Fruit fly (Drosophila melanogaster) whole organism, wandering third instar larva: Measurements from ENCODE around the gene CG8086.

ENCODE experiments used
- Abd-B ChIP-seq: fragments of >200 bp; optimal IDR thresholded peaks from 2 replicates; lab custom pipeline; 2017; ENCODE audit warnings: missing biosample characterization, missing genetic modification characterization
- CG32264 ChIP-seq: fragments of 200-800 bp; sonication (Bioruptor generic); optimal IDR thresholded peaks from 2 replicates; lab custom pipeline; 2016; ENCODE audit warnings: missing biosample characterization, missing genetic modification characterization
- CG9705 ChIP-seq: fragments of 200-800 bp; sonication (Bioruptor generic); optimal IDR thresholded peaks from 2 replicates; lab custom pipeline; 2018; ENCODE audit warnings: missing biosample characterization, mild to moderate bottlenecking, missing genetic modification characterization
- CrebA ChIP-seq: fragments of 200-800 bp; sonication (Bioruptor generic); optimal IDR thresholded peaks from 2 replicates; lab custom pipeline; 2016; ENCODE audit warnings: missing biosample characterization, mild to moderate bottlenecking, missing genetic modification characterization, borderline replicate concordance
- Dif ChIP-seq: fragments of 200-275, 200-300 bp; sonication (Bioruptor generic); optimal IDR thresholded peaks from 2 replicates; lab custom pipeline; 2018; ENCODE audit warnings: missing biosample characterization, missing genetic modification characterization; ENCODE audit not compliant: partially characterized antibody
- GATAd ChIP-seq: sonication (Bioruptor generic); optimal IDR thresholded peaks from 2 replicates; lab custom pipeline; 2016; ENCODE audit warnings: missing biosample characterization, missing genetic modification characterization
- HLH106 ChIP-seq: fragments of 200-800 bp; optimal IDR thresholded peaks from 3 replicates; lab custom pipeline; 2019; ENCODE audit warnings: missing biosample characterization, mild to moderate bottlenecking, missing genetic modification characterization, moderate library complexity
- Hnf4 ChIP-seq: fragments of 200-800 bp; sonication (Bioruptor generic); optimal IDR thresholded peaks from 2 replicates; lab custom pipeline; 2016; ENCODE audit warnings: missing biosample characterization, mild to moderate bottlenecking, missing genetic modification characterization
- Hr78 ChIP-seq: fragments of >200 bp; optimal IDR thresholded peaks from 2 replicates; lab custom pipeline; 2017; ENCODE audit warnings: missing biosample characterization, missing genetic modification characterization
- Hr83 ChIP-seq: fragments of 200-300 bp; sonication (Bioruptor generic); optimal IDR thresholded peaks from 2 replicates; lab custom pipeline; 2016; ENCODE audit warnings: missing biosample characterization, mild to moderate bottlenecking, missing genetic modification characterization, moderate library complexity; ENCODE audit not compliant: poor library complexity, severe bottlenecking
- Jra ChIP-seq: sonication (Bioruptor generic); optimal IDR thresholded peaks from 2 replicates; lab custom pipeline; 2016; ENCODE audit warnings: missing biosample characterization, missing genetic modification characterization
- Mio ChIP-seq: sonication (Bioruptor generic); optimal IDR thresholded peaks from 2 replicates; lab custom pipeline; 2016; ENCODE audit warnings: missing biosample characterization, missing genetic modification characterization
- Myc ChIP-seq: fragments of >200 bp; optimal IDR thresholded peaks from 2 replicates; lab custom pipeline; 2017
- N ChIP-seq: fragments of >200 bp; optimal IDR thresholded peaks from 2 replicates; lab custom pipeline; 2018; ENCODE audit warnings: missing biosample characterization, missing external identifiers, missing genetic modification characterization
- OdsH ChIP-seq: fragments of 200-800 bp; sonication (Bioruptor generic); optimal IDR thresholded peaks from 2 replicates; lab custom pipeline; 2016; ENCODE audit warnings: missing biosample characterization, mild to moderate bottlenecking, missing genetic modification characterization
- Rel ChIP-seq, 2 experiments: fragments of 200-800 bp; sonication (Bioruptor generic) in 1 of 2; optimal IDR thresholded peaks; 2 replicates in 1 of 2; 3 replicates in 1 of 2; lab custom pipeline; 2016 to 2019; ENCODE audit warnings: mild to moderate bottlenecking in 2 of 2, missing biosample characterization in 2 of 2, missing genetic modification characterization in 2 of 2, moderate library complexity in 1 of 2
- Sp1 ChIP-seq: fragments of 200-800 bp; sonication (Bioruptor generic); optimal IDR thresholded peaks from 3 replicates; lab custom pipeline; 2019; ENCODE audit warnings: missing biosample characterization, mild to moderate bottlenecking, missing genetic modification characterization, moderate library complexity
- Vsx2 ChIP-seq: fragments of 200-300, 225-300 bp; sonication (Bioruptor generic); optimal IDR thresholded peaks from 2 replicates; lab custom pipeline; 2018; ENCODE audit warnings: missing biosample characterization, missing genetic modification characterization; ENCODE audit not compliant: partially characterized antibody
- br ChIP-seq: fragments of 200-800 bp; sonication (Bioruptor generic); optimal IDR thresholded peaks from 2 replicates; lab custom pipeline; 2016; ENCODE audit warnings: missing biosample characterization, missing genetic modification characterization
- brk ChIP-seq: fragments of 200-800 bp; sonication (Bioruptor generic); optimal IDR thresholded peaks from 2 replicates; lab custom pipeline; 2016; ENCODE audit warnings: missing biosample characterization, mild to moderate bottlenecking, missing genetic modification characterization
- dl ChIP-seq, 2 experiments: fragments of 175-275, 200-275 bp in 1 of 2; fragments of 200-275 bp in 1 of 2; sonication (Bioruptor generic); optimal IDR thresholded peaks; lab custom pipeline; 2018; ENCODE audit warnings: mild to moderate bottlenecking in 2 of 2, missing biosample characterization in 2 of 2, missing genetic modification characterization in 2 of 2, moderate library complexity in 2 of 2; ENCODE audit not compliant: partially characterized antibody in 2 of 2, insufficient read depth in 1 of 2
- dmrt93B ChIP-seq: fragments of 200-800 bp; sonication (Bioruptor generic); optimal IDR thresholded peaks from 2 replicates; lab custom pipeline; 2018; ENCODE audit warnings: missing biosample characterization, mild to moderate bottlenecking, missing genetic modification characterization
- dsf ChIP-seq: sonication (Bioruptor generic); optimal IDR thresholded peaks from 2 replicates; lab custom pipeline; 2016; ENCODE audit warnings: missing biosample characterization, missing genetic modification characterization, borderline replicate concordance
- ey ChIP-seq: fragments of 200-800 bp; sonication (Bioruptor generic); optimal IDR thresholded peaks from 2 replicates; lab custom pipeline; 2016; ENCODE audit warnings: missing biosample characterization, missing genetic modification characterization
- foxo ChIP-seq, 2 experiments: fragments of 200-800 bp; sonication (Bioruptor generic); optimal IDR thresholded peaks; 2 replicates in 1 of 2; 3 replicates in 1 of 2; lab custom pipeline; 2016 to 2017; ENCODE audit warnings: missing biosample characterization in 2 of 2, missing genetic modification characterization in 2 of 2
- fru ChIP-seq: fragments of 200-800 bp; sonication (Bioruptor generic); optimal IDR thresholded peaks from 3 replicates; lab custom pipeline; 2016; ENCODE audit warnings: missing biosample characterization, mild to moderate bottlenecking, missing genetic modification characterization
- h ChIP-seq: fragments of 200-800 bp; sonication (Bioruptor generic); optimal IDR thresholded peaks from 3 replicates; lab custom pipeline; 2016; ENCODE audit warnings: missing biosample characterization, mild to moderate bottlenecking, missing genetic modification characterization
- jim ChIP-seq: fragments of 175-275, 200-325 bp; sonication (Bioruptor generic); optimal IDR thresholded peaks from 2 replicates; lab custom pipeline; 2016; ENCODE audit warnings: missing biosample characterization, mild to moderate bottlenecking, missing genetic modification characterization
- lola ChIP-seq: fragments of >200 bp; optimal IDR thresholded peaks from 2 replicates; lab custom pipeline; 2017; ENCODE audit warnings: missing biosample characterization, missing genetic modification characterization
- pan ChIP-seq: fragments of >200 bp; optimal IDR thresholded peaks from 2 replicates; lab custom pipeline; 2017
- psq ChIP-seq: fragments of 200-800 bp; sonication (Bioruptor generic); optimal IDR thresholded peaks from 3 replicates; lab custom pipeline; 2017; ENCODE audit warnings: missing biosample characterization, mild to moderate bottlenecking, missing genetic modification characterization, moderate library complexity
- rgr ChIP-seq: fragments of 200-800 bp; sonication (Bioruptor generic); optimal IDR thresholded peaks from 3 replicates; lab custom pipeline; 2016; ENCODE audit warnings: missing biosample characterization, mild to moderate bottlenecking, missing genetic modification characterization
- sage ChIP-seq: fragments of 200-800 bp; sonication (Bioruptor generic); optimal IDR thresholded peaks from 2 replicates; lab custom pipeline; 2016; ENCODE audit warnings: missing biosample characterization, mild to moderate bottlenecking, missing genetic modification characterization
- sv ChIP-seq: fragments of 200-800 bp; sonication (Bioruptor generic); optimal IDR thresholded peaks from 3 replicates; lab custom pipeline; 2016; ENCODE audit warnings: missing biosample characterization, missing genetic modification characterization
- tai ChIP-seq: sonication (Bioruptor generic); optimal IDR thresholded peaks from 2 replicates; lab custom pipeline; 2016; ENCODE audit warnings: missing biosample characterization, missing genetic modification characterization
- usp ChIP-seq: fragments of >200 bp; optimal IDR thresholded peaks from 2 replicates; lab custom pipeline; 2017; ENCODE audit warnings: missing biosample characterization, missing genetic modification characterization
- woc ChIP-seq: sonication (Bioruptor generic); optimal IDR thresholded peaks from 2 replicates; lab custom pipeline; 2016; ENCODE audit warnings: missing biosample characterization, mild to moderate bottlenecking, missing genetic modification characterization

CG8086 gene

dm6 chr2L:8281872-8282271 is 24.6 kb upstream of the CG8086 start:
- TF ChIP-seq foxo (GFP tag; optimal IDR thresholded peaks at IDR 0.05; lab: Kevin White, UChicago) (no peak), brk (GFP tag; lab: Kevin White, UChicago) (no peak), OdsH (GFP tag; lab: Kevin White, UChicago) (no peak), Mio (no peak), Hnf4 (GFP tag; lab: Kevin White, UChicago) (no peak), tai (no peak), Vsx2 (GFP tag; lab: Kevin White, UChicago) (no peak)

DNA sequence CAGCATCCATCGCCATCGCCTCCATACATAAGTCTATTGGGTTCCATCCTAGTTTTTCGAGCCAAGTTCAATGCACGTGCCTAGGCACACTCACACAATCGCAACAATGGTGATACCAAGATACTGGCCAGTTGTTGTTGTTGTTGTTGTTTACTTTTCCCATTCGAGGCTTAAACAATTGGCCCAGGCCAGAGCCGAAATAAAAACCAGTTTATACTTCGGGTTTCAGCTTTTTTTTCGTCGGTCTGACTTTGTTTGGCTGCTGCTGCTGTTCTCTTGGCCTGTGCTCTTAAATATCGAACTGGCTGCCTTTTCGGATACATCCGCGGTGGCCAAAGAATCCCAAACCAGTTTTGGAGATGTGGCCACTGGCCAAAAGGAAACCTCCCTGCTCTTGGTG is 22.9 kb upstream of the CG8086 start:
- no peak for TF ChIP-seq Hnf4 (GFP tag; lab: Kevin White, UChicago)
- no peak for TF ChIP-seq sv (GFP tag; lab: Kevin White, UChicago)
- peak; percentile 50 for TF ChIP-seq Vsx2 (GFP tag; lab: Kevin White, UChicago)
- TF ChIP-seq fru (GFP tag; lab: Kevin White, UChicago) = no peak
- no peak for TF ChIP-seq sage
- no peak for TF ChIP-seq br (GFP tag; lab: Kevin White, UChicago)
- TF ChIP-seq Dif = peak; percentile 57
- peak; percentile 23 for TF ChIP-seq CrebA (GFP tag; lab: Kevin White, UChicago)
- no peak for TF ChIP-seq brk (GFP tag; lab: Kevin White, UChicago)
- TF ChIP-seq psq = no peak
- TF ChIP-seq lola (GFP tag; lab: Kevin White, UChicago) = no peak
- TF ChIP-seq dmrt93B (GFP tag; lab: Kevin White, UChicago) = no peak
- no peak for TF ChIP-seq Myc (lab: Kevin White, UChicago)
- TF ChIP-seq, all 38 proteins: peak for 3

DNA sequence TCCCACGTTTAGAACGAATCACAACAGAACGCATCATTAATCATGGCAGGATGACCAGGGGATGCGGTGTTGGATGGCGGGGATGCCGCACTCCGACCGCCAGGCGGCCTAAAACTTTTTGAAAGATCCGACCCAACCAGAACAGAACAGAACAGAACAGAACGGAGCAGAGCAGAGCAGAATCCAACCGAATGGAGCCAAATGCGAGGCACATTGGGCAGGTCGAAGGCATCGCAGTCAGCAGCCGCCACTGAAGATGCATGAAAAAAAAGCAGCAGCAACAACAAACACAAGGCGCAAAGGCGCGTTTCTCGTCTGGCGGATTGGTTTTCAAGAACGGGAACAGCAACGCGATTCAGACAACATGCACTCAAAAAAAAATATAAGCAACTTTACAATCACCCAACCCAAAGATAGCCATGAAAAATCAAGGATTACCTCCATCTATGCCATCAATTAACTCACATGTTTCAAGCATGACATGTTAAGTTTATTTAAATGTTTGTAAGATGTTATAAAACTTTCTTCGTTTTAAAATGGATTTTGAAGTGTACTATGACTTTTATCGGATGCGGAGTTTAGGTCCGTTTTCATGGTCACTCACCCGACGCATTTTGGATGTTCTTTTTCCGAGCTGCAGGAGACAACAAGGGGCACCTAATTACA is 22.2 kb upstream of the CG8086 start:
- no peak for TF ChIP-seq pan (lab: Kevin White, UChicago)
- peak; percentile 89 to 97 for TF ChIP-seq foxo (GFP tag; optimal IDR thresholded peaks at IDR 0.05; lab: Kevin White, UChicago)
- TF ChIP-seq N (GFP tag; lab: Kevin White, UChicago) = no peak
- TF ChIP-seq CG32264 (GFP tag; lab: Kevin White, UChicago) = peak; percentile 95
- peak; percentile 86 for TF ChIP-seq dmrt93B (GFP tag; lab: Kevin White, UChicago)
- TF ChIP-seq jim (GFP tag; lab: Kevin White, UChicago) = no peak
- peak; percentile 97 for TF ChIP-seq ey (GFP tag; lab: Kevin White, UChicago)
- no peak for TF ChIP-seq Myc (lab: Kevin White, UChicago)
- no peak for TF ChIP-seq dl (GFP tag; optimal IDR thresholded peaks at IDR 0.05; lab: Kevin White, UChicago; ENCODE audit: insufficient read depth in 1 of 2, partially characterized antibody in 2 of 2)
- peak; percentile 45 for TF ChIP-seq sv (GFP tag; lab: Kevin White, UChicago)
- no peak for TF ChIP-seq Abd-B (GFP tag; lab: Kevin White, UChicago)
- peak; percentile 96 for TF ChIP-seq Hnf4 (GFP tag; lab: Kevin White, UChicago)
- TF ChIP-seq h (GFP tag; lab: Kevin White, UChicago) = peak; percentile 98
- peak; percentile 97 for TF ChIP-seq OdsH (GFP tag; lab: Kevin White, UChicago)
- peak; percentile 95 for TF ChIP-seq sage
- TF ChIP-seq Sp1 = peak; percentile 96
- TF ChIP-seq Mio = peak; percentile 64
- peak; percentile 82 for TF ChIP-seq CG9705 (GFP tag; lab: Kevin White, UChicago)
- peak; percentile 34 for TF ChIP-seq GATAd (GFP tag; lab: Kevin White, UChicago)
- TF ChIP-seq br (GFP tag; lab: Kevin White, UChicago) = peak; percentile 97
- no peak for TF ChIP-seq Hr78 (GFP tag; lab: Kevin White, UChicago)
- no peak for TF ChIP-seq usp (GFP tag; lab: Kevin White, UChicago)
- peak; percentile 95 for TF ChIP-seq psq
- TF ChIP-seq woc (GFP tag; lab: Kevin White, UChicago) = peak; percentile 96
- TF ChIP-seq dsf = peak; percentile 75
- peak; percentile 92 for TF ChIP-seq Jra
- no peak for TF ChIP-seq Dif
- TF ChIP-seq rgr (GFP tag; lab: Kevin White, UChicago) = peak; percentile 97
- TF ChIP-seq Rel (GFP tag; optimal IDR thresholded peaks at IDR 0.05; lab: Kevin White, UChicago) = peak; percentile 93
- TF ChIP-seq Rel (tag; optimal IDR thresholded peaks at IDR 0.05; lab: Kevin White, UChicago) = peak; percentile 71
- TF ChIP-seq CrebA (GFP tag; lab: Kevin White, UChicago) = peak; percentile 70
- TF ChIP-seq tai = peak; percentile 92
- TF ChIP-seq brk (GFP tag; lab: Kevin White, UChicago) = peak; percentile 95
- TF ChIP-seq Vsx2 (GFP tag; lab: Kevin White, UChicago) = peak; percentile 68
- TF ChIP-seq lola (GFP tag; lab: Kevin White, UChicago) = no peak
- peak; percentile 6 for TF ChIP-seq Hr83 (GFP tag; lab: Kevin White, UChicago)
- peak; percentile 97 for TF ChIP-seq fru (GFP tag; lab: Kevin White, UChicago)
- peak; percentile 95 for TF ChIP-seq HLH106 (tag; lab: Kevin White, UChicago)
